Worm (Caenorhabditis elegans) whole organism, L1 larva: ENCODE results near the gene casy-1.

ENCODE experiments used
- C16A3.4 ChIP-seq: fragments of 150-350 bp; optimal IDR thresholded peaks from 2 replicates; lab custom pipeline; 2014; ENCODE audit warnings: missing biosample characterization, missing genetic modification characterization
- F16B12.6 ChIP-seq: fragments of 150-350 bp; optimal IDR thresholded peaks from 2 replicates; lab custom pipeline; 2014; ENCODE audit warnings: missing biosample characterization, missing genetic modification characterization
- Y116A8C.19 ChIP-seq: sonication (generic microtip); optimal IDR thresholded peaks from 2 replicates; lab custom pipeline; 2016; ENCODE audit warnings: missing compliant biosample characterization, missing genetic modification characterization, borderline replicate concordance
- ama-1 ChIP-seq: fragments of 150-350 bp; optimal IDR thresholded peaks from 2 replicates; lab custom pipeline; 2014
- fkh-8 ChIP-seq: sonication (generic microtip); optimal IDR thresholded peaks from 2 replicates; lab custom pipeline; 2016; ENCODE audit warnings: mild to moderate bottlenecking, missing genetic modification characterization, missing compliant biosample characterization
- hlh-4 ChIP-seq: sonication (generic microtip); optimal IDR thresholded peaks from 2 replicates; lab custom pipeline; 2016; ENCODE audit warnings: mild to moderate bottlenecking, missing genetic modification characterization, missing compliant biosample characterization
- mdl-1 ChIP-seq, 2 experiments: fragments of 150-350 bp; optimal IDR thresholded peaks; 2 replicates each; lab custom pipeline; 2014 to 2017; ENCODE audit warnings: missing biosample characterization in 2 of 2, missing genetic modification characterization in 2 of 2, inconsistent platforms in 1 of 2
- nhr-11 ChIP-seq: fragments of 150-350 bp; optimal IDR thresholded peaks from 2 replicates; lab custom pipeline; 2014; ENCODE audit warnings: missing biosample characterization, missing genetic modification characterization
- nhr-28 ChIP-seq: fragments of 150-350 bp; optimal IDR thresholded peaks from 2 replicates; lab custom pipeline; 2014; ENCODE audit warnings: missing biosample characterization, missing genetic modification characterization
- nhr-85 ChIP-seq: sonication (generic microtip); peaks from one replicate; lab custom pipeline; 2016; ENCODE audit warnings: missing genetic modification characterization, inconsistent platforms, missing compliant biosample characterization
- skn-1 ChIP-seq: fragments of 150-350 bp; optimal IDR thresholded peaks from 2 replicates; lab custom pipeline; 2014; ENCODE audit warnings: missing biosample characterization, missing genetic modification characterization
- sptf-1 ChIP-seq: fragments of 150-350 bp; optimal IDR thresholded peaks from 2 replicates; lab custom pipeline; 2014; ENCODE audit warnings: missing biosample characterization, missing genetic modification characterization
- ztf-11 ChIP-seq, 2 experiments: sonication (generic microtip); optimal IDR thresholded peaks; 2 replicates each; lab custom pipeline; 2016 to 2017; ENCODE audit warnings: missing genetic modification characterization in 2 of 2, missing biosample characterization in 1 of 2, missing compliant biosample characterization in 1 of 2
- ztf-4 ChIP-seq: fragments of 150-350 bp; optimal IDR thresholded peaks from 2 replicates; lab custom pipeline; 2014; ENCODE audit warnings: missing biosample characterization, missing genetic modification characterization

DNA sequence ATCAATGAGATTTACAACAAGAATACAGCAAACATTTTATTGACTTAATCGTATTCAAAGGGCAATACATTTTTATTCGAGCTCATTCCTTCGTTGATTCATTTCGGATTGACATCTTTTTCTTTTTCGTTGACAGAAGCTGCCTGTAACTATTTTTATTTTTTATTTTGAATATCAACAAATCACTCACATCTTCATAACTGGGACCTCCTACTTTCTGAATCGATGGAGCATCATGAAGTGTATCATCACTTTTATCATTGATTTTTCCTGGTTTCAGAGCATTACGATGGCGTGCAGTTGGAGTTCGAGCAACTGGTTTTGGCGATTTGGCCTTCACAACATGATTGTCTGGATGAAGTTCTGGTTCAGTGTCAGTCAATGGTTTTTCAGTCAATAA is 11.6 kb upstream of the casy-1 start, which contains the start of gene B0034.1:
- TF ChIP-seq mdl-1 (tag; optimal IDR thresholded peaks at IDR 0.05; lab: Kevin White, UChicago) = no peak
- no peak for TF ChIP-seq Y116A8C.19 (tag; lab: Kevin White, UChicago)
- no peak for TF ChIP-seq nhr-28 (tag; lab: Kevin White, UChicago)
- TF ChIP-seq ama-1 (lab: Kevin White, UChicago) = no peak
- no peak for TF ChIP-seq ztf-11 (tag; optimal IDR thresholded peaks at IDR 0.05; lab: Kevin White, UChicago)
- TF ChIP-seq nhr-85 (tag; lab: Kevin White, UChicago) = no peak
- TF ChIP-seq F16B12.6 = no peak
- no peak for TF ChIP-seq C16A3.4 (tag; lab: Kevin White, UChicago)
- no peak for TF ChIP-seq hlh-4 (tag; lab: Kevin White, UChicago)
- TF ChIP-seq sptf-1 = no peak
- no peak for TF ChIP-seq nhr-11
- no peak for TF ChIP-seq fkh-8 (tag; lab: Kevin White, UChicago)
- TF ChIP-seq skn-1 (tag; lab: Kevin White, UChicago) = no peak
- no peak for TF ChIP-seq ztf-4 (tag; lab: Kevin White, UChicago)
